Fruit fly (Drosophila melanogaster) whole organism, prepupa: ENCODE data around the gene sinu.

Experiments
- CG10669 ChIP-seq: fragments of 200-800 bp; sonication (Bioruptor generic); optimal IDR thresholded peaks from 3 replicates; lab custom pipeline; 2018; ENCODE audit warnings: missing biosample characterization, mild to moderate bottlenecking, missing genetic modification characterization, moderate library complexity
- CG6854 ChIP-seq: fragments of 200-800 bp; sonication (Bioruptor generic); optimal IDR thresholded peaks from 2 replicates; lab custom pipeline; 2017; ENCODE audit warnings: missing biosample characterization, mild to moderate bottlenecking, missing genetic modification characterization
- OdsH ChIP-seq: fragments of 200-800 bp; sonication (Bioruptor generic); optimal IDR thresholded peaks from 3 replicates; lab custom pipeline; 2016; ENCODE audit warnings: missing biosample characterization, missing genetic modification characterization

dm6 chr3L:5556195-5556594, 5.2 kb downstream of the sinu start:
- no peak for TF ChIP-seq CG6854 (GFP tag; lab: Kevin White, UChicago)
- no peak for TF ChIP-seq CG10669
- no peak for TF ChIP-seq OdsH (GFP tag; lab: Kevin White, UChicago)
